Fruit fly (Drosophila melanogaster) whole organism, prepupa: Measurements from ENCODE around the gene CG9512.
A peak's percentile ranks its signal among the peaks of the same experiment; 100 is the strongest.

ENCODE experiments used
- CG1621 ChIP-seq: fragments of 200-800 bp; sonication (Bioruptor generic); optimal IDR thresholded peaks from 3 replicates; lab custom pipeline; 2018; ENCODE audit warnings: missing biosample characterization, mild to moderate bottlenecking, missing genetic modification characterization
- CG8319 ChIP-seq: fragments of 200-800 bp; sonication (Bioruptor generic); optimal IDR thresholded peaks from 3 replicates; lab custom pipeline; 2016; ENCODE audit warnings: missing biosample characterization, missing genetic modification characterization
- OdsH ChIP-seq: fragments of 200-800 bp; sonication (Bioruptor generic); optimal IDR thresholded peaks from 3 replicates; lab custom pipeline; 2016; ENCODE audit warnings: missing biosample characterization, missing genetic modification characterization
- Sox102F ChIP-seq: fragments of 200-800 bp; sonication (Bioruptor generic); optimal IDR thresholded peaks from 2 replicates; lab custom pipeline; 2016; ENCODE audit warnings: missing biosample characterization, mild to moderate bottlenecking, missing genetic modification characterization
- pdm3 ChIP-seq: fragments of 200-800 bp; sonication (Bioruptor generic); optimal IDR thresholded peaks from 3 replicates; lab custom pipeline; 2016; ENCODE audit warnings: missing biosample characterization, missing genetic modification characterization

dm6 chrX:14953896-14954295, 48.5 kb upstream of the CG9512 start:
- TF ChIP-seq pdm3 (GFP tag; lab: Kevin White, UChicago) (peak; percentile 17), CG1621 (tag; lab: Kevin White, UChicago) (no peak), Sox102F (peak; percentile 9), CG8319 (GFP tag; lab: Kevin White, UChicago) (no peak), OdsH (GFP tag; lab: Kevin White, UChicago) (peak; percentile 28)
